Worm (Caenorhabditis elegans): ENCODE measurements around the gene srd-45.

DNA sequence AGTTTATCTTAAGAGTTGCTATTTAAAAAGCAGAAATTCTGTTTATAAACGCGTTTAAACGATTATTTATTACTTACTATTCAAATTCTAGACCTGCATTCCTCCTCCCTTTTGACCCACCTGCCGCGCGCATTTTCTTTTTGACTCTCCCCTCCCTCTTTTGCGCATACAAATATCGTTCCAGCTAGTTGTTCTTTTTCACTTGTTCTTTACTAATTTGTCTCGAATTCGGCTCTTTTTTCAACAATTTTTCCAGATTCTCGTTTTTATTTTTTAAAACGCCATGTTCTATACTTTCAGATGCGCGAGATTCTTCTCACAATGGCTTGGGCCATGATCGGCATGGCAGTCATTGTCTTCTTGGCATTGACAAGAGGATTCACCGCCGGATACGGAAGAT lies 36.6 kb downstream of the srd-45 start, which contains the start of gene F19H6.4:
- TF ChIP-seq him-1 (tag; optimal IDR thresholded peaks at IDR 0.05) (no peak), W03F9.2 (tag; optimal IDR thresholded peaks at IDR 0.05) (no peak)

Data from whole organism, L4/young adult.